Fruit fly (Drosophila melanogaster) whole organism, embryonic: ENCODE data around the gene Vps37B.

Source experiments
- CG10147 ChIP-seq: fragments of 200-800 bp; sonication (Bioruptor generic); optimal IDR thresholded peaks from 2 replicates; lab custom pipeline; 2019; ENCODE audit warnings: missing biosample characterization, mild to moderate bottlenecking, missing genetic modification characterization, moderate library complexity
- CG10209 ChIP-seq: fragments of 200-800 bp; sonication (Bioruptor generic); optimal IDR thresholded peaks from 3 replicates; lab custom pipeline; 2017; ENCODE audit warnings: missing biosample characterization, mild to moderate bottlenecking, missing genetic modification characterization, missing genetic modification reagents
- CG10274 ChIP-seq: fragments of 200-800 bp; sonication (Bioruptor generic); optimal IDR thresholded peaks from 3 replicates; lab custom pipeline; 2017; ENCODE audit warnings: missing biosample characterization, mild to moderate bottlenecking, missing genetic modification characterization
- CG12236 ChIP-seq: fragments of 200-800 bp; sonication (Bioruptor generic); optimal IDR thresholded peaks from 2 replicates; lab custom pipeline; 2016; ENCODE audit warnings: missing biosample characterization, missing genetic modification characterization
- CG12299 ChIP-seq: fragments of 200-800 bp; sonication (Bioruptor generic); optimal IDR thresholded peaks from 2 replicates; lab custom pipeline; 2018; ENCODE audit warnings: missing biosample characterization, mild to moderate bottlenecking, missing genetic modification characterization
- CG12659 ChIP-seq: fragments of 200-800 bp; sonication (Bioruptor generic); optimal IDR thresholded peaks from 3 replicates; lab custom pipeline; 2017; ENCODE audit warnings: mild to moderate bottlenecking, missing biosample characterization, missing genetic modification reagents, missing genetic modification characterization
- CG12769 ChIP-seq: fragments of 200-800 bp; sonication (Bioruptor generic); optimal IDR thresholded peaks from 2 replicates; lab custom pipeline; 2019; ENCODE audit warnings: missing biosample characterization, mild to moderate bottlenecking, missing genetic modification characterization, moderate library complexity
- CG13296 ChIP-seq: fragments of 200-800 bp; sonication (Bioruptor generic); optimal IDR thresholded peaks from 3 replicates; lab custom pipeline; 2018; ENCODE audit warnings: missing biosample characterization, mild to moderate bottlenecking, missing genetic modification characterization
- CG13624 ChIP-seq: fragments of 200-800 bp; sonication (Bioruptor generic); optimal IDR thresholded peaks from 2 replicates; lab custom pipeline; 2016; ENCODE audit warnings: missing biosample characterization, missing genetic modification characterization
- CG14014 ChIP-seq: fragments of 200-800 bp; sonication (Bioruptor generic); IDR thresholded peaks from 2 replicates; pipeline ENCODE4 v1.3.6; 2022; ENCODE audit warnings: missing biosample characterization, missing genetic modification characterization
- CG17361 ChIP-seq: fragments of 200-800 bp; sonication (Bioruptor generic); IDR thresholded peaks from 3 replicates; pipeline ENCODE4 v1.3.6; 2022; ENCODE audit warnings: missing biosample characterization, missing genetic modification characterization
- CG18619 ChIP-seq: fragments of 200-800 bp; sonication (Bioruptor generic); optimal IDR thresholded peaks from 3 replicates; lab custom pipeline; 2017; ENCODE audit warnings: missing biosample characterization, mild to moderate bottlenecking, missing genetic modification characterization
- CG2678 ChIP-seq: fragments of 200-800 bp; sonication (Bioruptor generic); optimal IDR thresholded peaks from 3 replicates; lab custom pipeline; 2019; ENCODE audit warnings: missing biosample characterization, mild to moderate bottlenecking, missing genetic modification characterization, moderate library complexity
- CG3281 ChIP-seq: fragments of 200-800 bp; sonication (Bioruptor generic); optimal IDR thresholded peaks from 3 replicates; lab custom pipeline; 2017; ENCODE audit warnings: missing biosample characterization, mild to moderate bottlenecking, missing genetic modification characterization
- CG3847 ChIP-seq: fragments of 200-800 bp; sonication (Bioruptor generic); IDR thresholded peaks from 2 replicates; pipeline ENCODE4 v1.3.6; 2022; ENCODE audit warnings: missing biosample characterization, missing genetic modification characterization
- CG5180 ChIP-seq: fragments of 200-800 bp; sonication (Bioruptor generic); optimal IDR thresholded peaks from 3 replicates; lab custom pipeline; 2017; ENCODE audit warnings: missing biosample characterization, missing genetic modification characterization, mild to moderate bottlenecking, moderate library complexity, missing genetic modification reagents
- CG6765 ChIP-seq: fragments of 200-800 bp; sonication (Bioruptor generic); optimal IDR thresholded peaks from 3 replicates; lab custom pipeline; 2017; ENCODE audit warnings: missing biosample characterization, mild to moderate bottlenecking, missing genetic modification characterization
- CG9609 ChIP-seq: fragments of 200-800 bp; sonication (Bioruptor generic); optimal IDR thresholded peaks from 3 replicates; lab custom pipeline; 2016; ENCODE audit warnings: missing biosample characterization, missing genetic modification characterization
- CG9727 ChIP-seq: fragments of 200-800 bp; sonication (Bioruptor generic); optimal IDR thresholded peaks from 3 replicates; lab custom pipeline; 2017; ENCODE audit warnings: missing biosample characterization, mild to moderate bottlenecking, missing genetic modification characterization
- Deaf1 ChIP-seq: fragments of 200-800 bp; optimal IDR thresholded peaks from 3 replicates; lab custom pipeline; 2019; ENCODE audit warnings: missing biosample characterization, mild to moderate bottlenecking, missing genetic modification characterization, moderate library complexity
- Eip74EF ChIP-seq, 2 experiments: fragments of 200-800 bp in 1 of 2; fragments of >200 bp in 1 of 2; sonication (Bioruptor generic) in 1 of 2; optimal IDR thresholded peaks; 2 replicates each; lab custom pipeline; 2017 to 2019; ENCODE audit warnings: missing biosample characterization in 2 of 2, missing genetic modification characterization in 2 of 2, mild to moderate bottlenecking in 1 of 2, moderate library complexity in 1 of 2
- HLHmδ ChIP-seq: fragments of 200-800 bp; sonication (Bioruptor generic); optimal IDR thresholded peaks from 2 replicates; lab custom pipeline; 2018; ENCODE audit warnings: missing biosample characterization, mild to moderate bottlenecking, missing genetic modification characterization, moderate library complexity
- HmgD ChIP-seq: fragments of 200-800 bp; sonication (Bioruptor generic); optimal IDR thresholded peaks from 3 replicates; lab custom pipeline; 2016; ENCODE audit warnings: missing biosample characterization, missing genetic modification characterization
- Meics ChIP-seq: fragments of 200-800 bp; sonication (Bioruptor generic); optimal IDR thresholded peaks from 2 replicates; lab custom pipeline; 2017; ENCODE audit warnings: missing biosample characterization, mild to moderate bottlenecking, missing genetic modification characterization
- NC2β ChIP-seq: fragments of 200-800 bp; sonication (Bioruptor generic); optimal IDR thresholded peaks from 2 replicates; lab custom pipeline; 2016; ENCODE audit warnings: missing biosample characterization, missing genetic modification characterization
- Nf-YC ChIP-seq: fragments of 200-800 bp; optimal IDR thresholded peaks from 3 replicates; lab custom pipeline; 2019; ENCODE audit warnings: missing biosample characterization, mild to moderate bottlenecking, missing genetic modification characterization, moderate library complexity
- Opbp ChIP-seq: fragments of 200-800 bp; sonication (Bioruptor generic); IDR thresholded peaks from 3 replicates; pipeline ENCODE4 v1.3.6; 2022; ENCODE audit warnings: missing biosample characterization, missing genetic modification characterization; ENCODE audit not compliant: partially characterized antibody
- PHDP ChIP-seq: fragments of 200-800 bp; sonication (Bioruptor generic); optimal IDR thresholded peaks from 3 replicates; lab custom pipeline; 2018; ENCODE audit warnings: missing biosample characterization, mild to moderate bottlenecking, missing genetic modification characterization, moderate library complexity
- Side ChIP-seq: fragments of 200-800 bp; sonication (Bioruptor generic); optimal IDR thresholded peaks from 2 replicates; lab custom pipeline; 2016; ENCODE audit warnings: missing biosample characterization, missing genetic modification characterization
- Sox100B ChIP-seq: fragments of 200-800 bp; sonication (Bioruptor generic); optimal IDR thresholded peaks from 3 replicates; lab custom pipeline; 2018; ENCODE audit warnings: missing biosample characterization, mild to moderate bottlenecking, missing genetic modification characterization
- Sry-δ ChIP-seq: fragments of 200-800 bp; sonication (Bioruptor generic); optimal IDR thresholded peaks from 2 replicates; lab custom pipeline; 2016; ENCODE audit warnings: missing biosample characterization, missing genetic modification characterization
- Taf1 ChIP-seq: fragments of 200-800 bp; sonication (Bioruptor generic); IDR thresholded peaks from 2 replicates; pipeline ENCODE4 v1.3.6; 2022; ENCODE audit warnings: missing biosample characterization, missing genetic modification characterization
- Usf ChIP-seq: fragments of 200-800 bp; sonication (Bioruptor generic); optimal IDR thresholded peaks from 2 replicates; lab custom pipeline; 2017; ENCODE audit warnings: missing genotype, missing biosample characterization, missing genetic modification characterization
- cad ChIP-seq: fragments of >200 bp; optimal IDR thresholded peaks from 2 replicates; lab custom pipeline; 2017; ENCODE audit warnings: missing biosample characterization, missing genetic modification characterization
- chif ChIP-seq, 2 experiments: fragments of 200-800 bp; sonication (Bioruptor generic); optimal IDR thresholded peaks; 3 replicates each; lab custom pipeline; 2016; ENCODE audit warnings: missing biosample characterization in 2 of 2, missing genetic modification characterization in 2 of 2
- ems ChIP-seq: fragments of 200-800 bp; sonication (Bioruptor generic); optimal IDR thresholded peaks from 3 replicates; lab custom pipeline; 2016; ENCODE audit warnings: missing biosample characterization, missing genetic modification characterization
- hkb ChIP-seq, 2 experiments: fragments of 200-800 bp in 1 of 2; fragments of >200 bp in 1 of 2; sonication (Bioruptor generic) in 1 of 2; IDR thresholded peaks in 1 of 2; optimal IDR thresholded peaks in 1 of 2; 2 replicates each; pipeline versions ENCODE4 v1.3.6 to Lab custom; 2017 to 2022; ENCODE audit warnings: missing biosample characterization in 1 of 2, missing genetic modification characterization in 1 of 2
- kay ChIP-seq: fragments of 200-800 bp; sonication (Bioruptor generic); optimal IDR thresholded peaks from 2 replicates; lab custom pipeline; 2016; ENCODE audit warnings: missing biosample characterization, missing genetic modification characterization
- lbe ChIP-seq: fragments of 200-800 bp; sonication (Bioruptor generic); optimal IDR thresholded peaks from 2 replicates; lab custom pipeline; 2016; ENCODE audit warnings: missing biosample characterization, mild to moderate bottlenecking, missing genetic modification characterization
- lmd ChIP-seq: fragments of 200-800 bp; sonication (Bioruptor generic); IDR thresholded peaks from 2 replicates; pipeline ENCODE4 v1.3.6; 2022; ENCODE audit warnings: missing biosample characterization, missing genetic modification characterization
- lola ChIP-seq, 3 experiments: fragments of >200 bp in 2 of 3; fragments of 200-800 bp in 1 of 3; sonication (Bioruptor generic) in 1 of 3; optimal IDR thresholded peaks; 2 replicates each; lab custom pipeline; 2017 to 2019; ENCODE audit warnings: missing biosample characterization in 3 of 3, missing genetic modification characterization in 3 of 3, mild to moderate bottlenecking in 1 of 3, moderate library complexity in 1 of 3
- pnt ChIP-seq: fragments of 200-800 bp; sonication (Bioruptor generic); optimal IDR thresholded peaks from 3 replicates; lab custom pipeline; 2016; ENCODE audit warnings: missing biosample characterization, missing genetic modification characterization
- row ChIP-seq: fragments of 200-800 bp; sonication (Bioruptor generic); IDR thresholded peaks from 3 replicates; pipeline ENCODE4 v1.3.6; 2022; ENCODE audit warnings: missing biosample characterization, missing genetic modification characterization
- tna ChIP-seq: fragments of 200-800 bp; sonication (Bioruptor generic); IDR thresholded peaks from 2 replicates; pipeline ENCODE4 v1.3.6; 2022; ENCODE audit warnings: missing biosample characterization, missing genetic modification characterization; ENCODE audit not compliant: partially characterized antibody
- trem ChIP-seq: fragments of 200-800 bp; optimal IDR thresholded peaks from 3 replicates; lab custom pipeline; 2019; ENCODE audit warnings: missing biosample characterization, mild to moderate bottlenecking, missing genetic modification characterization, moderate library complexity
- yki ChIP-seq: fragments of >200 bp; optimal IDR thresholded peaks from 3 replicates; lab custom pipeline; 2018
- zfh1 ChIP-seq: fragments of 200-800 bp; sonication (Bioruptor generic); IDR thresholded peaks from 3 replicates; pipeline ENCODE4 v1.3.6; 2022; ENCODE audit warnings: missing biosample characterization, missing genetic modification characterization

Vps37B gene

DNA sequence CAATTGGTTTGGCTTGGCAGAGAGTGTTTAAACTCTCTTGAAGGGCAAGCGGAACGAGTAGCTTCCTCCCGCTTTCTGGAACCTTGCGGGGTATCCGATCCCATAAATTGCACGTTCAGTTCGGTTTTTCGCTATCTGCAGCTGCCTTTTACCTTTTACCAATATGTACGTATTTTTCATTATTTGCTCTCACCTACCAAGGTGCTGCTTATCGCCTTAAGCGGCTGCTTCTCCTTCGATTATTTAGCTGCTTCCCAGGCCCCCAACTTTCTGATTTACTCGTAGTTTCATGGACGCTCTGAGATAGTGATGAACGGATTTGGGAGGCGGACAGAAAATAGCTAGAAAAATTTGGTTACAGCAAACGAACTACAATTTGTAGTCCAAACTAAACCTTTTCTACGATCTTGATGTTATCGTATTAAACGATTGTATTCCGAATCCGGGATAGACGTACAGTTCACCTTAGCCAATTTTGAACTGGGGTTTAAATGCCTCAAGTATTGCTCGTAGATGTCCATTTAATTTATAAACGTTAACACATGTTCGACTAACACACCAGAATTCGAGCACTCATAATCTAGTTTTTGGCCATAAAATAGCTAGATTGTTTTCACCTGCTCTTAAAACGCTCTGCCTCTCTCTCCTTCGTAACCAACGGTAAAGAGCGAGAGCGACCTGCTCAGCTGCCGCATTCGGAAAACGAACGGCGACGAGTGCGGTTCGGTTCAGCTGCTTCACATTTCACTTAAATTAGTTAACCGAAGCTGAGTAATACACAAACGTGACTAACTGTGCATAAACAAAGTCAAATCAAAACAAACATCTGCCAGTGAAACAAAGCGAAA, 38.5 kb downstream of the Vps37B start (continued):
- TF ChIP-seq CG3847 (GFP tag; lab: Robert Waterston, UW) = 0 out of 2 replicates have a peak, but pooled peaks have one; percentile 27
- no peak; the same call in 1 of the 2 replicates for TF ChIP-seq CG14014 (GFP tag; lab: Robert Waterston, UW)
- peak; percentile 74 for TF ChIP-seq CG2678 (tag; lab: Kevin White, UChicago)
- no peak; the same call in 1 of the 2 replicates for TF ChIP-seq lmd (GFP tag; lab: Robert Waterston, UW)
- peak; percentile 61 for TF ChIP-seq Sox100B (GFP tag; lab: Kevin White, UChicago)
- 0 out of 3 replicates have a peak, but pooled peaks have one; percentile 32 for TF ChIP-seq zfh1
- TF ChIP-seq CG10147 = peak; percentile 58
- TF ChIP-seq lbe (GFP tag; lab: Kevin White, UChicago) = peak; percentile 12
- no peak for TF ChIP-seq CG5180 (GFP tag; lab: Kevin White, UChicago)
- TF ChIP-seq CG9609 = peak; percentile 14
- TF ChIP-seq ems (GFP tag; lab: Kevin White, UChicago) = no peak
- TF ChIP-seq row (GFP tag; lab: Robert Waterston, UW) = peak; percentile 96
- no peak for TF ChIP-seq trem (tag; lab: Kevin White, UChicago)
- peak; percentile 37 for TF ChIP-seq CG10209 (GFP tag; lab: Kevin White, UChicago)
- peak; percentile 29 for TF ChIP-seq Side (GFP tag; lab: Kevin White, UChicago)
- TF ChIP-seq CG3281 (GFP tag; lab: Kevin White, UChicago) = peak; percentile 58
- peak; percentile 15 to 16 for TF ChIP-seq chif (GFP tag; optimal IDR thresholded peaks at IDR 0.05; lab: Kevin White, UChicago)
- peak; percentile 56 for TF ChIP-seq Meics (GFP tag; lab: Kevin White, UChicago)
- peak; percentile 72; the same call in 2 of the 3 replicates for TF ChIP-seq CG17361 (GFP tag; lab: Robert Waterston, UW)
- TF ChIP-seq Sry-δ (GFP tag; lab: Kevin White, UChicago) = peak; percentile 16
- TF ChIP-seq CG10274 = peak; percentile 25
- peak; percentile 50 for TF ChIP-seq hkb (optimal IDR thresholded peaks at IDR 0.05; lab: Kevin White, UChicago)
- 0 out of 2 replicates have a peak, but pooled peaks have one; percentile 11 for TF ChIP-seq hkb (GFP tag; IDR thresholded peaks at IDR 0.05; lab: Robert Waterston, UW)
- TF ChIP-seq CG6765 (GFP tag; lab: Kevin White, UChicago) = no peak
- TF ChIP-seq CG12769 (tag; lab: Kevin White, UChicago) = peak; percentile 28
- peak; percentile 24 for TF ChIP-seq CG12299 (tag; lab: Kevin White, UChicago)
- TF ChIP-seq Taf1 (GFP tag; lab: Robert Waterston, UW) = 0 out of 2 replicates have a peak, but pooled peaks have one; percentile 9
- peak; percentile 43 for TF ChIP-seq kay (GFP tag; lab: Kevin White, UChicago)
- 0 out of 2 replicates have a peak, but pooled peaks have one; percentile 34 for TF ChIP-seq tna
- no peak for TF ChIP-seq CG12236 (GFP tag; lab: Kevin White, UChicago)
- peak; percentile 45 for TF ChIP-seq CG12659 (GFP tag; lab: Kevin White, UChicago)
- TF ChIP-seq Nf-YC = peak; percentile 61
- no peak for TF ChIP-seq pnt (GFP tag; lab: Kevin White, UChicago)
- peak; percentile 6 for TF ChIP-seq PHDP (tag; lab: Kevin White, UChicago)
- TF ChIP-seq Eip74EF (GFP tag; optimal IDR thresholded peaks at IDR 0.05; lab: Kevin White, UChicago) = peak in 1 of 2 experiments; percentile 15
- TF ChIP-seq CG9727 = peak; percentile 46
- TF ChIP-seq Deaf1 (tag; lab: Kevin White, UChicago) = peak; percentile 98
- peak; percentile 35 for TF ChIP-seq yki (lab: Kevin White, UChicago)
- TF ChIP-seq NC2β (GFP tag; lab: Kevin White, UChicago) = peak; percentile 31
- TF ChIP-seq cad (GFP tag; lab: Kevin White, UChicago) = no peak
- peak; percentile 36 for TF ChIP-seq CG13624 (GFP tag; lab: Kevin White, UChicago)
- TF ChIP-seq HmgD (GFP tag; lab: Kevin White, UChicago) = no peak
- TF ChIP-seq Opbp = 0 out of 3 replicates have a peak, but pooled peaks have one; percentile 37
- peak; percentile 54 for TF ChIP-seq CG13296 (GFP tag; lab: Kevin White, UChicago)
- peak in 2 of 3 experiments; percentile 35 to 51 for TF ChIP-seq lola (GFP tag; optimal IDR thresholded peaks at IDR 0.05; lab: Kevin White, UChicago)
- peak; percentile 48 for TF ChIP-seq HLHmδ (GFP tag; lab: Kevin White, UChicago)
- TF ChIP-seq CG18619 (GFP tag; lab: Kevin White, UChicago) = peak; percentile 38
- TF ChIP-seq Usf (GFP tag; lab: Kevin White, UChicago) = no peak
